Worm (Caenorhabditis elegans) whole organism, L1 larva: ENCODE data around the gene C37C3.11.

ENCODE experiments used
- C04F5.9 ChIP-seq: sonication (generic microtip); optimal IDR thresholded peaks from 2 replicates; lab custom pipeline; 2016; ENCODE audit warnings: missing genetic modification characterization, missing compliant biosample characterization
- Y116A8C.19 ChIP-seq: sonication (generic microtip); optimal IDR thresholded peaks from 2 replicates; lab custom pipeline; 2016; ENCODE audit warnings: missing compliant biosample characterization, missing genetic modification characterization, borderline replicate concordance
- aha-1 ChIP-seq: fragments of 150-350 bp; optimal IDR thresholded peaks from 2 replicates; lab custom pipeline; 2014; ENCODE audit warnings: missing biosample characterization, missing genetic modification characterization
- aly-2 ChIP-seq: fragments of 150-350 bp; optimal IDR thresholded peaks from 2 replicates; lab custom pipeline; 2014; ENCODE audit warnings: missing biosample characterization, missing genetic modification characterization
- ama-1 ChIP-seq: fragments of 150-350 bp; optimal IDR thresholded peaks from 2 replicates; lab custom pipeline; 2014
- ceh-63 ChIP-seq: fragments of 200-800 bp; sonication (Bioruptor generic); optimal IDR thresholded peaks from 2 replicates; lab custom pipeline; 2018; ENCODE audit warnings: mild to moderate bottlenecking, missing genetic modification characterization, missing compliant biosample characterization
- ceh-8 ChIP-seq: fragments of 200-800 bp; sonication (Bioruptor generic); optimal IDR thresholded peaks from 2 replicates; lab custom pipeline; 2018; ENCODE audit warnings: mild to moderate bottlenecking, missing genetic modification characterization, moderate library complexity, missing compliant biosample characterization
- ceh-88 ChIP-seq: fragments of 200-800 bp; sonication (Bioruptor generic); IDR thresholded peaks from 2 replicates; pipeline ENCODE4 v1.3.6; 2022; ENCODE audit warnings: missing genetic modification characterization, missing compliant biosample characterization
- ceh-90 ChIP-seq: sonication (generic microtip); optimal IDR thresholded peaks from 2 replicates; lab custom pipeline; 2016; ENCODE audit warnings: missing genetic modification characterization, missing compliant biosample characterization
- dpl-1 ChIP-seq, 3 experiments: fragments of 150-350 bp in 2 of 3; sonication (generic microtip) in 1 of 3; optimal IDR thresholded peaks; 2 replicates each; lab custom pipeline; 2014 to 2017; ENCODE audit warnings: missing biosample characterization in 3 of 3, missing genetic modification characterization in 3 of 3, missing genetic modification reagents in 3 of 3
- efl-1 ChIP-seq, 4 experiments: fragments of 150-350 bp; optimal IDR thresholded peaks in 3 of 4; peaks in 1 of 4; 1 replicate in 1 of 4; 2 replicates in 3 of 4; lab custom pipeline; 2014; ENCODE audit warnings: missing biosample characterization in 2 of 4, missing genetic modification characterization in 2 of 4, missing genetic modification reagents in 2 of 4
- efl-3 ChIP-seq: fragments of 200-800 bp; sonication (Bioruptor generic); optimal IDR thresholded peaks from 2 replicates; lab custom pipeline; 2018; ENCODE audit warnings: mild to moderate bottlenecking, missing genetic modification characterization, missing compliant biosample characterization
- egl-13 ChIP-seq: sonication (generic microtip); optimal IDR thresholded peaks from 2 replicates; lab custom pipeline; 2016; ENCODE audit warnings: missing genotype, missing genetic modification reagents, missing genetic modification characterization, missing compliant biosample characterization
- egl-27 ChIP-seq, 2 experiments: fragments of 150-350 bp in 1 of 2; sonication (generic microtip); optimal IDR thresholded peaks; 3 replicates each; lab custom pipeline; 2017 to 2018; ENCODE audit warnings: missing biosample characterization in 2 of 2, missing genetic modification characterization in 2 of 2, missing genetic modification reagents in 2 of 2
- elt-3 ChIP-seq, 6 experiments: fragments of 150-350 bp in 1 of 6; sonication (generic microtip); optimal IDR thresholded peaks; 2 replicates each; lab custom pipeline; 2017 to 2018; ENCODE audit warnings: missing biosample characterization in 6 of 6, missing genetic modification characterization in 6 of 6, inconsistent platforms in 1 of 6
- fkh-4 ChIP-seq: sonication (generic microtip); optimal IDR thresholded peaks from 2 replicates; lab custom pipeline; 2016; ENCODE audit warnings: missing compliant biosample characterization, missing genetic modification characterization, borderline replicate concordance
- fkh-8 ChIP-seq: sonication (generic microtip); optimal IDR thresholded peaks from 2 replicates; lab custom pipeline; 2016; ENCODE audit warnings: mild to moderate bottlenecking, missing genetic modification characterization, missing compliant biosample characterization
- fos-1 ChIP-seq: fragments of 150-350 bp; optimal IDR thresholded peaks from 2 replicates; lab custom pipeline; 2014; ENCODE audit warnings: missing biosample characterization, missing genetic modification characterization
- grh-1 ChIP-seq: fragments of 200-800 bp; sonication (Bioruptor generic); IDR thresholded peaks from 2 replicates; pipeline ENCODE4 v1.3.6; 2022; ENCODE audit warnings: missing genetic modification reagents, missing genetic modification characterization, missing compliant biosample characterization
- hlh-17 ChIP-seq: fragments of 200-800 bp; sonication (Bioruptor generic); optimal IDR thresholded peaks from 2 replicates; lab custom pipeline; 2018; ENCODE audit warnings: missing genetic modification characterization, mild to moderate bottlenecking, missing compliant biosample characterization, moderate library complexity, borderline replicate concordance
- hlh-4 ChIP-seq: sonication (generic microtip); optimal IDR thresholded peaks from 2 replicates; lab custom pipeline; 2016; ENCODE audit warnings: mild to moderate bottlenecking, missing genetic modification characterization, missing compliant biosample characterization
- hpl-2 ChIP-seq: fragments of 150-350 bp; optimal IDR thresholded peaks from 2 replicates; lab custom pipeline; 2014; ENCODE audit warnings: missing biosample characterization, missing genetic modification reagents, missing genetic modification characterization
- irx-1 ChIP-seq: sonication (generic microtip); optimal IDR thresholded peaks from 2 replicates; lab custom pipeline; 2016; ENCODE audit warnings: missing genetic modification characterization, missing compliant biosample characterization
- isw-1 ChIP-seq: fragments of 200-800 bp; sonication (Bioruptor generic); IDR thresholded peaks from 2 replicates; pipeline ENCODE4 v1.3.6; 2022; ENCODE audit warnings: missing genetic modification characterization, missing compliant biosample characterization
- jun-1 ChIP-seq: fragments of 150-350 bp; optimal IDR thresholded peaks from 2 replicates; lab custom pipeline; 2014; ENCODE audit warnings: missing biosample characterization, missing genetic modification reagents, missing genetic modification characterization
- lin-14 ChIP-seq: fragments of 200-800 bp; sonication (Bioruptor generic); optimal IDR thresholded peaks from 2 replicates; lab custom pipeline; 2018; ENCODE audit warnings: mild to moderate bottlenecking, missing genetic modification characterization, moderate library complexity, missing compliant biosample characterization
- lin-15B ChIP-seq: fragments of 150-350 bp; sonication (generic microtip); optimal IDR thresholded peaks from 3 replicates; lab custom pipeline; 2014; ENCODE audit warnings: missing biosample characterization, missing genetic modification characterization
- lin-35 ChIP-seq, 2 experiments: fragments of 150-350 bp; optimal IDR thresholded peaks; 2 replicates each; lab custom pipeline; 2014; ENCODE audit warnings: missing biosample characterization in 2 of 2, missing genetic modification characterization in 2 of 2, missing genetic modification reagents in 2 of 2
- lsy-2 ChIP-seq, 2 experiments: fragments of 150-350 bp; optimal IDR thresholded peaks; 2 replicates each; lab custom pipeline; 2014; ENCODE audit warnings: missing biosample characterization in 2 of 2, missing genetic modification characterization in 2 of 2
- mab-9 ChIP-seq: fragments of 200-800 bp; sonication (Bioruptor generic); IDR thresholded peaks from 2 replicates; pipeline ENCODE4 v1.3.6; 2022; ENCODE audit warnings: missing genetic modification reagents, missing genetic modification characterization, missing compliant biosample characterization
- mdl-1 ChIP-seq, 2 experiments: fragments of 150-350 bp; optimal IDR thresholded peaks; 2 replicates each; lab custom pipeline; 2014 to 2017; ENCODE audit warnings: missing biosample characterization in 2 of 2, missing genetic modification characterization in 2 of 2, inconsistent platforms in 1 of 2
- mep-1 ChIP-seq: fragments of 150-350 bp; optimal IDR thresholded peaks from 2 replicates; lab custom pipeline; 2014; ENCODE audit warnings: missing biosample characterization, missing genetic modification characterization
- nhr-12 ChIP-seq: sonication (generic microtip); optimal IDR thresholded peaks from 2 replicates; lab custom pipeline; 2017; ENCODE audit warnings: missing biosample characterization, missing genetic modification characterization
- nhr-20 ChIP-seq: sonication (generic microtip); optimal IDR thresholded peaks from 2 replicates; lab custom pipeline; 2016; ENCODE audit warnings: mild to moderate bottlenecking, missing genetic modification characterization, missing compliant biosample characterization
- nhr-85 ChIP-seq: sonication (generic microtip); peaks from one replicate; lab custom pipeline; 2016; ENCODE audit warnings: missing genetic modification characterization, inconsistent platforms, missing compliant biosample characterization
- pqm-1 ChIP-seq: sonication (generic microtip); optimal IDR thresholded peaks from 3 replicates; lab custom pipeline; 2017; ENCODE audit warnings: missing biosample characterization, missing genetic modification characterization
- skn-1 ChIP-seq: fragments of 150-350 bp; optimal IDR thresholded peaks from 2 replicates; lab custom pipeline; 2014; ENCODE audit warnings: missing biosample characterization, missing genetic modification characterization
- snu-23 ChIP-seq: sonication (generic microtip); optimal IDR thresholded peaks from 2 replicates; lab custom pipeline; 2016; ENCODE audit warnings: missing genetic modification characterization, missing compliant biosample characterization
- sox-4 ChIP-seq: sonication (generic microtip); optimal IDR thresholded peaks from 2 replicates; lab custom pipeline; 2016; ENCODE audit warnings: missing genetic modification characterization, missing compliant biosample characterization
- sptf-1 ChIP-seq: fragments of 150-350 bp; optimal IDR thresholded peaks from 2 replicates; lab custom pipeline; 2014; ENCODE audit warnings: missing biosample characterization, missing genetic modification characterization
- tbx-2 ChIP-seq: sonication (generic microtip); optimal IDR thresholded peaks from 2 replicates; lab custom pipeline; 2016; ENCODE audit warnings: missing genetic modification characterization, missing compliant biosample characterization
- unc-30 ChIP-seq: sonication (generic microtip); optimal IDR thresholded peaks from 2 replicates; lab custom pipeline; 2017; ENCODE audit warnings: missing biosample characterization, missing genetic modification characterization
- unc-62 ChIP-seq: fragments of 150-350 bp; optimal IDR thresholded peaks from 2 replicates; lab custom pipeline; 2014; ENCODE audit warnings: missing biosample characterization, missing genetic modification reagents, missing genetic modification characterization
- vab-15 ChIP-seq: sonication (generic microtip); optimal IDR thresholded peaks from 2 replicates; lab custom pipeline; 2017; ENCODE audit warnings: missing genotype, mild to moderate bottlenecking, missing genetic modification characterization, missing compliant biosample characterization
- xbp-1 ChIP-seq: sonication (generic microtip); optimal IDR thresholded peaks from 2 replicates; lab custom pipeline; 2016; ENCODE audit warnings: missing genetic modification characterization, missing compliant biosample characterization
- ztf-4 ChIP-seq: fragments of 150-350 bp; optimal IDR thresholded peaks from 2 replicates; lab custom pipeline; 2014; ENCODE audit warnings: missing biosample characterization, missing genetic modification characterization

C37C3.11 gene

ce11 chrV:7857931-7858330, 6.6 kb downstream of the C37C3.11 start, which contains the start of gene C37C3.1:
Gene C37C3.1 (plus strand): TSS chrV:7857963.
- TF ChIP-seq fkh-8 (no peak), grh-1 (GFP tag; lab: Robert Waterston, UW) (no peak), sptf-1 (no peak), lsy-2 (tag; optimal IDR thresholded peaks at IDR 0.05; lab: Kevin White, UChicago) (peak in 1 of 2 experiments; percentile 26), ceh-8 (no peak), hlh-17 (GFP tag; lab: Kevin White, UChicago) (no peak), vab-15 (tag; lab: Kevin White, UChicago) (no peak), ama-1 (lab: Kevin White, UChicago) (peak; percentile 47), egl-13 (tag; lab: Kevin White, UChicago) (no peak), fkh-4 (no peak), hlh-4 (tag; lab: Kevin White, UChicago) (no peak), ztf-4 (no peak), unc-30 (tag; lab: Kevin White, UChicago) (no peak), skn-1 (no peak), nhr-12 (tag; lab: Kevin White, UChicago) (no peak), efl-1 (optimal IDR thresholded peaks at IDR 0.05; lab: Kevin White, UChicago) (peak in 1 of 2 experiments; percentile 13), efl-1 (GFP tag; optimal IDR thresholded peaks at IDR 0.05 in 1 of 2; lab: Kevin White, UChicago) (no peak)
- TF ChIP-seq, all 84 proteins: peak for 3

ce11 chrV:7856641-7857040, 7.9 kb downstream of the C37C3.11 start:
- TF ChIP-seq fos-1 (tag; lab: Kevin White, UChicago) (no peak), mep-1 (tag; lab: Kevin White, UChicago) (no peak), tbx-2 (tag; lab: Kevin White, UChicago) (no peak), efl-1 (optimal IDR thresholded peaks at IDR 0.05; lab: Kevin White, UChicago) (no peak), efl-1 (GFP tag; optimal IDR thresholded peaks at IDR 0.05 in 1 of 2; lab: Kevin White, UChicago) (peak in 1 of 2 experiments; percentile 63)
- TF ChIP-seq, all 84 proteins: peak for 1

ce11 chrV:7855382-7855994, 9.1 kb downstream of the C37C3.11 start, which contains the start of gene C37C3.2:
Gene C37C3.2 (plus strand): TSS chrV:7855944.
- TF ChIP-seq mab-9 (GFP tag; lab: Robert Waterston, UW): no peak
- TF ChIP-seq nhr-85 (tag; lab: Kevin White, UChicago): peak; percentile 39
- no peak for TF ChIP-seq snu-23 (GFP tag; lab: Kevin White, UChicago)
- no peak for TF ChIP-seq efl-1 (optimal IDR thresholded peaks at IDR 0.05; lab: Kevin White, UChicago)
- no peak for TF ChIP-seq efl-1 (GFP tag; optimal IDR thresholded peaks at IDR 0.05 in 1 of 2; lab: Kevin White, UChicago)
- TF ChIP-seq unc-62 (GFP tag; lab: Kevin White, UChicago): no peak
- peak in 1 of 2 experiments; percentile 38 for TF ChIP-seq lin-35 (GFP tag; optimal IDR thresholded peaks at IDR 0.05; lab: Kevin White, UChicago)
- no peak for TF ChIP-seq nhr-20 (tag; lab: Kevin White, UChicago)
- TF ChIP-seq jun-1 (tag; lab: Kevin White, UChicago): no peak

ce11 chrV:7854603-7855002, 10.0 kb downstream of the C37C3.11 start, which contains the start of the genes C37C3.9 and C37C3.18:
Gene C37C3.9 (minus strand): TSS chrV:7854700.
Gene C37C3.18 (plus strand): TSS chrV:7854993.
- TF ChIP-seq lin-15B (no peak), hpl-2 (GFP tag; lab: Kevin White, UChicago) (peak; percentile 84), Y116A8C.19 (no peak), efl-3 (GFP tag; lab: Kevin White, UChicago) (no peak), sox-4 (tag; lab: Kevin White, UChicago) (peak; percentile 3), elt-3 (tag; optimal IDR thresholded peaks at IDR 0.05; lab: Kevin White, UChicago) (peak in 1 of 6 experiments; percentile 47), pqm-1 (tag; lab: Kevin White, UChicago) (no peak), lin-14 (GFP tag; lab: Kevin White, UChicago) (peak; percentile 92), unc-30 (tag; lab: Kevin White, UChicago) (no peak), snu-23 (GFP tag; lab: Kevin White, UChicago) (peak; percentile 89), ceh-90 (tag; lab: Kevin White, UChicago) (no peak), egl-27 (tag; optimal IDR thresholded peaks at IDR 0.05; lab: Kevin White, UChicago) (peak; percentile 5 to 15), mdl-1 (tag; optimal IDR thresholded peaks at IDR 0.05; lab: Kevin White, UChicago) (peak in 1 of 2 experiments; percentile 84), isw-1 (GFP tag; lab: Robert Waterston, UW) (peak; percentile 77), mab-9 (GFP tag; lab: Robert Waterston, UW) (peak; percentile 27; the same call in 1 of the 2 replicates), vab-15 (tag; lab: Kevin White, UChicago) (no peak), irx-1 (tag; lab: Kevin White, UChicago) (peak; percentile 14), aly-2 (tag; lab: Kevin White, UChicago) (peak; percentile 38), xbp-1 (tag; lab: Kevin White, UChicago) (peak; percentile 85), aha-1 (no peak), ceh-63 (GFP tag; lab: Kevin White, UChicago) (no peak), C04F5.9 (tag; lab: Kevin White, UChicago) (no peak), ceh-88 (GFP tag; lab: Robert Waterston, UW) (peak; percentile 29; the same call in 1 of the 2 replicates), dpl-1 (GFP tag; optimal IDR thresholded peaks at IDR 0.05; lab: Kevin White, UChicago) (peak; percentile 52 to 60 (median 52))
